Worm (Caenorhabditis elegans): ENCODE data around the gene npr-18.

DNA sequence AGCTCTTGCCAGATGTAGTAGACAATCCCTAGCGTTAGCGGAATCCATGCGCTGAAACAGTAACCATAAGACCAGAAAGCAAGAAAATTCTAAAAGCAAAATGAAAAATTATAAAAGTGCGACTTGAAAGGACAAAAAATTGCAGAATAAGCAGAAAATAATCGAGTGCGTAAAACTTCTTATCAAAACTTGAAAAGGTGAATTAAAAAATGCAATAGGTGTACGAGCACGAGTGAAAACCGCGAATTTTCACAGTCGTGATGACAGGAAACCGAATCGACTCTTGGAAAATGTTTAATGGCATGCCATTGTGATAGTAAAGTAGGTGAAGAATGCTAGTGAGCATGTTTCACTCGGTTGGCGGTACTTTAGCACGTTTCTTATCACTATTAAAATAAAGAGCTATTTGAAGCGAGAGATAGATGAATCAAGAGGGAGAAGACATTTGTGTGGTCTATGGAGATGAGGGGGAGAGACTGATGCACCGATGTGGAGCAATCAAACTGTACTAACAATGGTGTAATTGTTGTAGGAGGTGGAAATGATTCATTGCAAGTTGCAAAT is 10.3 kb upstream of the npr-18 start, which contains the start of gene ifp-1:
- no peak for TF ChIP-seq ama-1 (optimal IDR thresholded peaks at IDR 0.05)
- TF ChIP-seq sea-1 (GFP tag; conservative IDR thresholded peaks at IDR 0.05), result no peak
- no peak for TF ChIP-seq pes-1 (GFP tag; IDR thresholded peaks at IDR 0.05)
- no peak for TF ChIP-seq flt-1 (GFP tag; IDR thresholded peaks at IDR 0.05)
- no peak for TF ChIP-seq hmbx-1 (tag; optimal IDR thresholded peaks at IDR 0.05)
- TF ChIP-seq ceh-36 (tag; optimal IDR thresholded peaks at IDR 0.05), result no peak
- TF ChIP-seq ceh-13 (GFP tag; optimal IDR thresholded peaks at IDR 0.05), result no peak
- no peak for TF ChIP-seq tra-4 (tag; optimal IDR thresholded peaks at IDR 0.05)
- TF ChIP-seq ets-7 (tag; optimal IDR thresholded peaks at IDR 0.05), result no peak
- TF ChIP-seq aly-1 (tag; optimal IDR thresholded peaks at IDR 0.05), result no peak
- no peak for TF ChIP-seq hmg-4 (GFP tag; optimal IDR thresholded peaks at IDR 0.05)
- no peak for TF ChIP-seq F13C5.2 (tag; optimal IDR thresholded peaks at IDR 0.05)

Measured in whole organism, early embryonic.